Fruit fly (Drosophila melanogaster) whole organism, embryonic: ENCODE data around the gene Ufl1.

Source experiments
- Awh ChIP-seq: fragments of 200-800 bp; sonication (Bioruptor generic); IDR thresholded peaks from 2 replicates; pipeline ENCODE4, ENCODE4 v1.3.6; 2022; ENCODE audit warnings: missing biosample characterization, missing genetic modification characterization
- C15 ChIP-seq: fragments of 200-800 bp; sonication (Bioruptor generic); IDR thresholded peaks from 3 replicates; pipeline ENCODE4 v1.3.6; 2022; ENCODE audit warnings: missing biosample characterization, missing genetic modification characterization
- CG10366 ChIP-seq: fragments of 200-800 bp; sonication (Bioruptor generic); IDR thresholded peaks from 2 replicates; pipeline ENCODE4 v1.3.6; 2022; ENCODE audit warnings: missing biosample characterization, missing genetic modification characterization
- CG11456 ChIP-seq: fragments of 200-800 bp; sonication (Bioruptor generic); IDR thresholded peaks from 3 replicates; pipeline ENCODE4 v1.3.6; 2022; ENCODE audit warnings: missing biosample characterization, missing genetic modification characterization
- CG12391 ChIP-seq: fragments of 200-800 bp; sonication (Bioruptor generic); optimal IDR thresholded peaks from 3 replicates; lab custom pipeline; 2018; ENCODE audit warnings: missing biosample characterization, mild to moderate bottlenecking, missing genetic modification characterization, moderate library complexity
- CG13424 ChIP-seq: fragments of 200-800 bp; sonication (Bioruptor generic); optimal IDR thresholded peaks from 2 replicates; lab custom pipeline; 2019; ENCODE audit warnings: missing biosample characterization, mild to moderate bottlenecking, missing genetic modification characterization, moderate library complexity
- CG14441 ChIP-seq: fragments of 200-800 bp; sonication (Bioruptor generic); IDR thresholded peaks from 2 replicates; pipeline ENCODE4 v1.3.6; 2022; ENCODE audit warnings: missing biosample characterization, missing genetic modification characterization
- CG1602 ChIP-seq: fragments of 200-800 bp; sonication (Bioruptor generic); optimal IDR thresholded peaks from 3 replicates; lab custom pipeline; 2016; ENCODE audit warnings: missing biosample characterization, missing genetic modification characterization
- CG1603 ChIP-seq: fragments of 200-800 bp; sonication (Bioruptor generic); optimal IDR thresholded peaks from 2 replicates; lab custom pipeline; 2019; ENCODE audit warnings: missing biosample characterization, mild to moderate bottlenecking, missing genetic modification characterization, moderate library complexity
- CG17612 ChIP-seq: fragments of 200-800 bp; sonication (Bioruptor generic); IDR thresholded peaks from 2 replicates; pipeline ENCODE4 v1.3.6; 2022; ENCODE audit warnings: missing biosample characterization, missing genetic modification characterization
- CG17912 ChIP-seq: fragments of 200-800 bp; sonication (Bioruptor generic); optimal IDR thresholded peaks from 2 replicates; lab custom pipeline; 2018; ENCODE audit warnings: missing biosample characterization, mild to moderate bottlenecking, missing genetic modification characterization
- CG31224 ChIP-seq: fragments of 200-800 bp; sonication (Bioruptor generic); IDR thresholded peaks from 2 replicates; pipeline ENCODE4 v1.3.6; 2022; ENCODE audit warnings: missing biosample characterization, missing genetic modification characterization
- CG32772 ChIP-seq: fragments of 200-800 bp; sonication (Bioruptor generic); IDR thresholded peaks from 2 replicates; pipeline ENCODE4 v1.3.6; 2022; ENCODE audit warnings: missing biosample characterization, missing genetic modification characterization
- CG33557 ChIP-seq: fragments of 200-800 bp; sonication (Bioruptor generic); optimal IDR thresholded peaks from 2 replicates; lab custom pipeline; 2019; ENCODE audit warnings: missing biosample characterization, mild to moderate bottlenecking, missing genetic modification characterization, moderate library complexity
- CG4282 ChIP-seq: fragments of 200-800 bp; sonication (Bioruptor generic); optimal IDR thresholded peaks from 2 replicates; lab custom pipeline; 2016; ENCODE audit warnings: missing biosample characterization, missing genetic modification characterization
- CG6689 ChIP-seq: fragments of 200-800 bp; sonication (Bioruptor generic); IDR thresholded peaks from 2 replicates; pipeline ENCODE4 v1.3.6; 2022; ENCODE audit warnings: missing biosample characterization, missing genetic modification characterization
- CG7357 ChIP-seq: fragments of 200-800 bp; sonication (Bioruptor generic); IDR thresholded peaks from 3 replicates; pipeline ENCODE4 v1.3.6; 2022; ENCODE audit warnings: missing biosample characterization, missing genetic modification characterization
- CG8089 ChIP-seq: fragments of 200-800 bp; sonication (Bioruptor generic); optimal IDR thresholded peaks from 3 replicates; lab custom pipeline; 2016; ENCODE audit warnings: missing biosample characterization, missing genetic modification characterization
- CG8478 ChIP-seq: fragments of >200 bp; optimal IDR thresholded peaks from 2 replicates; lab custom pipeline; 2018
- CG9437 ChIP-seq: fragments of 200-800 bp; sonication (Bioruptor generic); optimal IDR thresholded peaks from 2 replicates; lab custom pipeline; 2018; ENCODE audit warnings: missing biosample characterization, mild to moderate bottlenecking, missing genetic modification characterization
- CG9797 ChIP-seq: fragments of 200-800 bp; sonication (Bioruptor generic); optimal IDR thresholded peaks from 3 replicates; lab custom pipeline; 2018; ENCODE audit warnings: missing biosample characterization, mild to moderate bottlenecking, missing genetic modification characterization
- CHES-1-like ChIP-seq: fragments of 200-800 bp; sonication (Bioruptor generic); optimal IDR thresholded peaks from 2 replicates; lab custom pipeline; 2016; ENCODE audit warnings: missing biosample characterization, missing genetic modification characterization
- Dip3 ChIP-seq: fragments of 200-800 bp; sonication (Bioruptor generic); optimal IDR thresholded peaks from 3 replicates; lab custom pipeline; 2016; ENCODE audit warnings: missing biosample characterization, missing genetic modification characterization
- E2f2 ChIP-seq: fragments of 200-800 bp; sonication (Bioruptor generic); IDR thresholded peaks from 2 replicates; pipeline ENCODE4 v1.3.6; 2022; ENCODE audit warnings: missing biosample characterization, missing genetic modification characterization
- HHEX ChIP-seq: fragments of 200-800 bp; sonication (Bioruptor generic); optimal IDR thresholded peaks from 3 replicates; lab custom pipeline; 2017; ENCODE audit warnings: missing biosample characterization, mild to moderate bottlenecking, missing genetic modification characterization, missing genetic modification reagents
- HLHmδ ChIP-seq: fragments of 200-800 bp; sonication (Bioruptor generic); optimal IDR thresholded peaks from 2 replicates; lab custom pipeline; 2018; ENCODE audit warnings: missing biosample characterization, mild to moderate bottlenecking, missing genetic modification characterization, moderate library complexity
- Hr51 ChIP-seq, 2 experiments: fragments of 200-800 bp; sonication (Bioruptor generic); optimal IDR thresholded peaks; 2 replicates in 1 of 2; 3 replicates in 1 of 2; lab custom pipeline; 2016 to 2018; ENCODE audit warnings: missing biosample characterization in 2 of 2, missing genetic modification characterization in 2 of 2, mild to moderate bottlenecking in 1 of 2, moderate library complexity in 1 of 2
- Jarid2 ChIP-seq: fragments of 200-800 bp; sonication (Bioruptor generic); optimal IDR thresholded peaks from 3 replicates; lab custom pipeline; 2017; ENCODE audit warnings: mild to moderate bottlenecking, missing biosample characterization, missing genetic modification reagents, missing genetic modification characterization
- Mad ChIP-seq: fragments of 200-800 bp; sonication (Bioruptor generic); optimal IDR thresholded peaks from 2 replicates; lab custom pipeline; 2016; ENCODE audit warnings: missing biosample characterization, missing genetic modification characterization
- PHDP ChIP-seq: fragments of 200-800 bp; sonication (Bioruptor generic); optimal IDR thresholded peaks from 3 replicates; lab custom pipeline; 2018; ENCODE audit warnings: missing biosample characterization, mild to moderate bottlenecking, missing genetic modification characterization, moderate library complexity
- Sox100B ChIP-seq: fragments of 200-800 bp; sonication (Bioruptor generic); optimal IDR thresholded peaks from 3 replicates; lab custom pipeline; 2018; ENCODE audit warnings: missing biosample characterization, mild to moderate bottlenecking, missing genetic modification characterization
- abd-A ChIP-seq: fragments of 200-800 bp; sonication (Bioruptor generic); optimal IDR thresholded peaks from 3 replicates; lab custom pipeline; 2019; ENCODE audit warnings: missing biosample characterization, mild to moderate bottlenecking, missing genetic modification characterization, moderate library complexity
- bowl ChIP-seq: fragments of 200-800 bp; sonication (Bioruptor generic); IDR thresholded peaks from 2 replicates; pipeline ENCODE4 v1.3.6; 2022; ENCODE audit warnings: missing biosample characterization, missing genetic modification characterization
- dan ChIP-seq: fragments of 200-800 bp; sonication (Bioruptor generic); IDR thresholded peaks from 2 replicates; pipeline ENCODE4 v1.3.6; 2022; ENCODE audit warnings: missing biosample characterization, missing genetic modification characterization
- dati ChIP-seq: fragments of 200-800 bp; sonication (Bioruptor generic); IDR thresholded peaks from 2 replicates; pipeline ENCODE4 v1.3.6; 2022; ENCODE audit warnings: missing biosample characterization, missing genetic modification characterization
- grn ChIP-seq: fragments of 200-800 bp; sonication (Bioruptor generic); optimal IDR thresholded peaks from 3 replicates; lab custom pipeline; 2017; ENCODE audit warnings: missing biosample characterization, missing genetic modification characterization
- gro ChIP-seq: fragments of 200-800 bp; sonication (Bioruptor generic); optimal IDR thresholded peaks from 2 replicates; lab custom pipeline; 2016; ENCODE audit warnings: missing biosample characterization, missing genetic modification characterization
- hkb ChIP-seq, 2 experiments: fragments of 200-800 bp in 1 of 2; fragments of >200 bp in 1 of 2; sonication (Bioruptor generic) in 1 of 2; IDR thresholded peaks in 1 of 2; optimal IDR thresholded peaks in 1 of 2; 2 replicates each; pipeline versions ENCODE4 v1.3.6 to Lab custom; 2017 to 2022; ENCODE audit warnings: missing biosample characterization in 1 of 2, missing genetic modification characterization in 1 of 2
- inv ChIP-seq: fragments of 200-800 bp; sonication (Bioruptor generic); IDR thresholded peaks from 2 replicates; pipeline ENCODE4 v1.3.6; 2022; ENCODE audit warnings: missing biosample characterization, missing genetic modification characterization; ENCODE audit not compliant: partially characterized antibody
- lilli ChIP-seq: fragments of 200-800 bp; sonication (Bioruptor generic); optimal IDR thresholded peaks from 3 replicates; lab custom pipeline; 2016; ENCODE audit warnings: missing biosample characterization, missing genetic modification characterization
- odd ChIP-seq: fragments of 200-800 bp; sonication (Bioruptor generic); optimal IDR thresholded peaks from 2 replicates; lab custom pipeline; 2017; ENCODE audit warnings: missing biosample characterization, mild to moderate bottlenecking, missing genetic modification characterization
- pan ChIP-seq, 4 experiments: fragments of >200 bp in 3 of 4; fragments of 200-800 bp in 1 of 4; sonication (Bioruptor generic) in 1 of 4; optimal IDR thresholded peaks in 3 of 4; IDR thresholded peaks in 1 of 4; 2 replicates each; pipeline versions ENCODE4 v1.3.6 to Lab custom; 2017 to 2022; ENCODE audit warnings: missing biosample characterization in 2 of 4, missing genetic modification characterization in 2 of 4, mixed read lengths in 1 of 4
- pb ChIP-seq: fragments of 200-800 bp; sonication (Bioruptor generic); optimal IDR thresholded peaks from 3 replicates; lab custom pipeline; 2016; ENCODE audit warnings: missing biosample characterization, missing genetic modification characterization
- pfk ChIP-seq: fragments of 200-800 bp; sonication (Bioruptor generic); optimal IDR thresholded peaks from 2 replicates; lab custom pipeline; 2018; ENCODE audit warnings: missing biosample characterization, mild to moderate bottlenecking, missing genetic modification characterization, moderate library complexity
- pho ChIP-seq: fragments of 200-800 bp; sonication (Bioruptor generic); optimal IDR thresholded peaks from 2 replicates; lab custom pipeline; 2016; ENCODE audit warnings: missing biosample characterization, missing genetic modification characterization
- repo ChIP-seq: fragments of 200-800 bp; sonication (Bioruptor generic); optimal IDR thresholded peaks from 2 replicates; lab custom pipeline; 2016; ENCODE audit warnings: missing biosample characterization, missing genetic modification characterization
- sc ChIP-seq, 3 experiments: fragments of >200 bp in 2 of 3; fragments of 200-800 bp in 1 of 3; sonication (Bioruptor generic) in 1 of 3; optimal IDR thresholded peaks; 2 replicates in 2 of 3; 3 replicates in 1 of 3; lab custom pipeline; 2017; ENCODE audit warnings: mild to moderate bottlenecking in 1 of 3, missing biosample characterization in 1 of 3, missing genetic modification characterization in 1 of 3, missing genetic modification reagents in 1 of 3
- sim ChIP-seq: fragments of 200-800 bp; sonication (Bioruptor generic); IDR thresholded peaks from 2 replicates; pipeline ENCODE4 v1.3.6; 2022; ENCODE audit warnings: missing biosample characterization, missing genetic modification characterization
- tin ChIP-seq: fragments of 200-800 bp; sonication (Bioruptor generic); optimal IDR thresholded peaks from 3 replicates; lab custom pipeline; 2016; ENCODE audit warnings: missing biosample characterization, missing genetic modification characterization
- tio ChIP-seq: fragments of 200-800 bp; sonication (Bioruptor generic); optimal IDR thresholded peaks from 2 replicates; lab custom pipeline; 2017; ENCODE audit warnings: missing biosample characterization, missing genetic modification characterization, inconsistent platforms

The Ufl1 gene

dm6 chr3R:7067092-7067491, 7.2 kb downstream of the Ufl1 start, which contains the start of the genes CG1105 and CG1965 (continued):
- TF ChIP-seq Awh (peak; percentile 88), CG32772 (peak; percentile 92), tio (peak; percentile 90), Mad (peak; percentile 97), CG13424 (peak; percentile 94), odd (GFP tag; lab: Kevin White, UChicago) (peak; percentile 60), inv (GFP tag; lab: Robert Waterston, UW) (peak; percentile 99), Sox100B (GFP tag; lab: Kevin White, UChicago) (no peak), dan (peak; percentile 90), hkb (optimal IDR thresholded peaks at IDR 0.05; lab: Kevin White, UChicago) (peak; percentile 64), hkb (GFP tag; IDR thresholded peaks at IDR 0.05; lab: Robert Waterston, UW) (peak; percentile 84), C15 (GFP tag; lab: Robert Waterston, UW) (peak; percentile 80), CG1602 (GFP tag; lab: Kevin White, UChicago) (peak; percentile 96), CG7357 (GFP tag; lab: Robert Waterston, UW) (peak; percentile 83), pho (peak; percentile 95), gro (GFP tag; lab: Kevin White, UChicago) (peak; percentile 93), CHES-1-like (GFP tag; lab: Kevin White, UChicago) (peak; percentile 93), lilli (GFP tag; lab: Kevin White, UChicago) (peak; percentile 98), grn (GFP tag; lab: Kevin White, UChicago) (peak; percentile 62), Jarid2 (GFP tag; lab: Kevin White, UChicago) (peak; percentile 72), CG8089 (GFP tag; lab: Kevin White, UChicago) (peak; percentile 88), sim (GFP tag; lab: Robert Waterston, UW) (peak; percentile 81), CG11456 (GFP tag; lab: Robert Waterston, UW) (peak; percentile 93), CG1603 (peak; percentile 93), CG9797 (GFP tag; lab: Kevin White, UChicago) (peak; percentile 94), E2f2 (GFP tag; lab: Robert Waterston, UW) (peak; percentile 79), HHEX (GFP tag; lab: Kevin White, UChicago) (peak; percentile 74), CG10366 (GFP tag; lab: Robert Waterston, UW) (peak; percentile 92), repo (GFP tag; lab: Kevin White, UChicago) (peak; percentile 80), HLHmδ (GFP tag; lab: Kevin White, UChicago) (no peak), PHDP (tag; lab: Kevin White, UChicago) (peak; percentile 91), CG31224 (GFP tag; lab: Robert Waterston, UW) (peak; percentile 86), Dip3 (peak; percentile 94), sc (optimal IDR thresholded peaks at IDR 0.05; lab: Kevin White, UChicago) (no peak), sc (GFP tag; optimal IDR thresholded peaks at IDR 0.05; lab: Kevin White, UChicago) (peak; percentile 68), bowl (GFP tag; lab: Robert Waterston, UW) (peak; percentile 81), CG33557 (GFP tag; lab: Kevin White, UChicago) (peak; percentile 86), CG17912 (GFP tag; lab: Kevin White, UChicago) (peak; percentile 78), pfk (GFP tag; lab: Kevin White, UChicago) (no peak), tin (GFP tag; lab: Kevin White, UChicago) (peak; percentile 97), CG9437 (GFP tag; lab: Kevin White, UChicago) (peak; percentile 75), abd-A (tag; lab: Kevin White, UChicago) (no peak), CG17612 (peak; percentile 72), CG6689 (GFP tag; lab: Robert Waterston, UW) (peak; percentile 93), pb (GFP tag; lab: Kevin White, UChicago) (peak; percentile 68), CG8478 (no peak), pan (optimal IDR thresholded peaks at IDR 0.05; lab: Kevin White, UChicago) (no peak), pan (GFP tag; optimal IDR thresholded peaks at IDR 0.05 in 1 of 2, IDR thresholded peaks at IDR 0.05 in 1 of 2) (peak in 1 of 2 experiments; percentile 93), dati (GFP tag; lab: Robert Waterston, UW) (peak; percentile 69), CG14441 (peak; percentile 94), CG12391 (tag; lab: Kevin White, UChicago) (peak; percentile 97), Hr51 (GFP tag; optimal IDR thresholded peaks at IDR 0.05; lab: Kevin White, UChicago) (peak; percentile 94 to 96), CG4282 (GFP tag; lab: Kevin White, UChicago) (peak; percentile 76)
